Worm (Caenorhabditis elegans) whole organism, L4/young adult: Measurements from ENCODE around the gene srw-59.

Experiments
- W03F9.2 ChIP-seq: fragments of 150-350 bp; optimal IDR thresholded peaks from 2 replicates; lab custom pipeline; 2014; ENCODE audit warnings: missing biosample characterization, missing genetic modification characterization
- dao-5 ChIP-seq: sonication (generic microtip); optimal IDR thresholded peaks from 2 replicates; lab custom pipeline; 2016; ENCODE audit warnings: missing genotype, missing genetic modification characterization, moderate library complexity, missing compliant biosample characterization

DNA sequence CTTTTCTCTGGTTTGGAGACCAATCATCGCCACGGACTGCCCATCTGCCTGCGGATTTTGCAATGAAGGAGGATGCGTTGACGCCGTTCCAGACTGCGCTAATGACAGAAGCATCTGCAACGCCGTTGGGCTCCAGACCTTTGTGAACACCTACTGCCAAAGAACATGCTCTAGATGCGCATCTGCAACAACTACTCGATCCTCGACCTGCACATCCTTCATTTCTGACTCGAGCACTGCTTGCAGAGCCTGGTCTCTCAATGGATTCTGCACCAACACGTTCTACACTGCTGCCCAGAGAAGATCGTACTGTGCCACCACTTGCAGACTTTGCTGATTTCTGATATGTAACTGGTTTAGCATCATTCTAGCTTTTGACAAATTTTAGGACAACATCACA lies 50.2 kb downstream of the srw-59 start:
- TF ChIP-seq W03F9.2 (tag; lab: Kevin White, UChicago) (no peak), dao-5 (tag; lab: Kevin White, UChicago) (no peak)
